Worm (Caenorhabditis elegans) whole organism, early embryonic: ENCODE results near the gene Y57G11B.8.
A peak's percentile ranks its signal among the peaks of the same experiment; 100 is the strongest.

Experiments
- B0310.2 ChIP-seq: sonication (generic microtip); optimal IDR thresholded peaks from 2 replicates; lab custom pipeline; 2016; ENCODE audit warnings: mild to moderate bottlenecking, missing genetic modification characterization, missing compliant biosample characterization
- F13C5.2 ChIP-seq: sonication (generic microtip); optimal IDR thresholded peaks from 2 replicates; lab custom pipeline; 2017; ENCODE audit warnings: mild to moderate bottlenecking, missing genetic modification characterization, inconsistent platforms, missing compliant biosample characterization
- aly-1 ChIP-seq: sonication (generic microtip); optimal IDR thresholded peaks from 2 replicates; lab custom pipeline; 2016; ENCODE audit warnings: missing genetic modification characterization, missing compliant biosample characterization
- ama-1 ChIP-seq: fragments of 150-350 bp; optimal IDR thresholded peaks from 2 replicates; lab custom pipeline; 2014
- ceh-13 ChIP-seq: fragments of 200-800 bp; sonication (Bioruptor generic); optimal IDR thresholded peaks from 2 replicates; lab custom pipeline; 2018; ENCODE audit warnings: mild to moderate bottlenecking, missing genetic modification characterization, missing compliant biosample characterization
- ceh-36 ChIP-seq: sonication (generic microtip); optimal IDR thresholded peaks from 2 replicates; lab custom pipeline; 2016; ENCODE audit warnings: missing genetic modification characterization, inconsistent platforms, missing compliant biosample characterization
- ets-7 ChIP-seq: sonication (generic microtip); optimal IDR thresholded peaks from 2 replicates; lab custom pipeline; 2016; ENCODE audit warnings: missing genotype, missing genetic modification characterization, missing compliant biosample characterization
- flt-1 ChIP-seq: fragments of 200-800 bp; sonication (Bioruptor generic); IDR thresholded peaks from 2 replicates; pipeline ENCODE4 v1.3.6; 2022; ENCODE audit warnings: missing genetic modification characterization, missing compliant biosample characterization
- hmbx-1 ChIP-seq: sonication (generic microtip); optimal IDR thresholded peaks from 2 replicates; lab custom pipeline; 2016; ENCODE audit warnings: mild to moderate bottlenecking, missing genetic modification characterization, missing compliant biosample characterization
- hmg-4 ChIP-seq: fragments of 200-800 bp; sonication (Bioruptor generic); optimal IDR thresholded peaks from 2 replicates; lab custom pipeline; 2018; ENCODE audit warnings: mild to moderate bottlenecking, missing genetic modification characterization, missing compliant biosample characterization
- hnd-1 ChIP-seq: sonication (generic microtip); optimal IDR thresholded peaks from 2 replicates; lab custom pipeline; 2016; ENCODE audit warnings: missing genetic modification characterization, missing compliant biosample characterization
- pes-1 ChIP-seq: fragments of 200-800 bp; sonication (Bioruptor generic); IDR thresholded peaks from 2 replicates; pipeline ENCODE4 v1.3.6; 2022; ENCODE audit warnings: missing genetic modification reagents, missing genetic modification characterization, missing compliant biosample characterization
- scrt-1 ChIP-seq: fragments of 200-800 bp; sonication (Bioruptor generic); IDR thresholded peaks from 2 replicates; pipeline ENCODE4 v1.3.6; 2022; ENCODE audit warnings: missing genetic modification characterization, missing compliant biosample characterization
- sea-1 ChIP-seq: fragments of 200-800 bp; sonication (Bioruptor generic); conservative IDR thresholded peaks from 2 replicates; pipeline ENCODE4 v1.3.6; 2022; ENCODE audit warnings: missing genetic modification characterization, missing compliant biosample characterization
- tbx-11 ChIP-seq: fragments of 200-800 bp; sonication (Bioruptor generic); IDR thresholded peaks from 2 replicates; pipeline ENCODE4 v1.3.6; 2022; ENCODE audit warnings: missing genetic modification characterization, missing compliant biosample characterization
- tbx-37 ChIP-seq: fragments of 200-800 bp; sonication (Bioruptor generic); conservative IDR thresholded peaks from 2 replicates; pipeline ENCODE4 v1.3.6; 2022; ENCODE audit warnings: missing genetic modification reagents, missing genetic modification characterization, missing compliant biosample characterization
- tra-4 ChIP-seq: sonication (generic microtip); optimal IDR thresholded peaks from 2 replicates; lab custom pipeline; 2017; ENCODE audit warnings: missing genetic modification characterization, missing compliant biosample characterization

Gene Y57G11B.8

ce11 chrIV:14610942-14611724 lies 32.6 kb upstream of the Y57G11B.8 start:
- TF ChIP-seq flt-1 (no peak), tra-4 (tag; lab: Kevin White, UChicago) (no peak), ama-1 (lab: Kevin White, UChicago) (no peak), pes-1 (GFP tag; lab: Robert Waterston, UW) (peak; percentile 18; the same call in 1 of the 2 replicates), ceh-13 (GFP tag; lab: Kevin White, UChicago) (no peak)

- TF ChIP-seq ama-1 (lab: Kevin White, UChicago) = no peak
- TF ChIP-seq pes-1 (GFP tag; lab: Robert Waterston, UW) = no peak
- TF ChIP-seq F13C5.2 = no peak
- no peak for TF ChIP-seq hmbx-1 (tag; lab: Kevin White, UChicago)
- no peak for TF ChIP-seq hnd-1
- no peak for TF ChIP-seq tbx-11 (GFP tag; lab: Robert Waterston, UW)
- no peak for TF ChIP-seq sea-1 (GFP tag; lab: Robert Waterston, UW)
- no peak for TF ChIP-seq ceh-13 (GFP tag; lab: Kevin White, UChicago)
- TF ChIP-seq tra-4 (tag; lab: Kevin White, UChicago) = no peak
These were observed 31.3 kb upstream of the Y57G11B.8 start for ce11 chrIV:14609774-14610173.

- no peak for TF ChIP-seq tbx-11 (GFP tag; lab: Robert Waterston, UW)
- TF ChIP-seq pes-1 (GFP tag; lab: Robert Waterston, UW) = no peak
These were observed 30.1 kb upstream of the Y57G11B.8 start for ce11 chrIV:14608605-14609004.

ce11 chrIV:14606469-14606868 lies 28.0 kb upstream of the Y57G11B.8 start:
- TF ChIP-seq tbx-37 (GFP tag; lab: Robert Waterston, UW) = no peak
- no peak for TF ChIP-seq tra-4 (tag; lab: Kevin White, UChicago)
- TF ChIP-seq F13C5.2 = no peak
- TF ChIP-seq hmg-4 (GFP tag; lab: Kevin White, UChicago) = no peak
- TF ChIP-seq B0310.2 (tag; lab: Kevin White, UChicago) = no peak
- no peak for TF ChIP-seq flt-1
- no peak for TF ChIP-seq hnd-1
- TF ChIP-seq sea-1 (GFP tag; lab: Robert Waterston, UW) = no peak
- no peak for TF ChIP-seq ama-1 (lab: Kevin White, UChicago)
- no peak for TF ChIP-seq aly-1 (tag; lab: Kevin White, UChicago)
- no peak for TF ChIP-seq ceh-36
- no peak for TF ChIP-seq tbx-11 (GFP tag; lab: Robert Waterston, UW)
- TF ChIP-seq hmbx-1 (tag; lab: Kevin White, UChicago) = no peak
- TF ChIP-seq ets-7 (tag; lab: Kevin White, UChicago) = no peak
- no peak for TF ChIP-seq pes-1 (GFP tag; lab: Robert Waterston, UW)
- no peak for TF ChIP-seq ceh-13 (GFP tag; lab: Kevin White, UChicago)
- TF ChIP-seq scrt-1 (GFP tag; lab: Robert Waterston, UW) = no peak

DNA sequence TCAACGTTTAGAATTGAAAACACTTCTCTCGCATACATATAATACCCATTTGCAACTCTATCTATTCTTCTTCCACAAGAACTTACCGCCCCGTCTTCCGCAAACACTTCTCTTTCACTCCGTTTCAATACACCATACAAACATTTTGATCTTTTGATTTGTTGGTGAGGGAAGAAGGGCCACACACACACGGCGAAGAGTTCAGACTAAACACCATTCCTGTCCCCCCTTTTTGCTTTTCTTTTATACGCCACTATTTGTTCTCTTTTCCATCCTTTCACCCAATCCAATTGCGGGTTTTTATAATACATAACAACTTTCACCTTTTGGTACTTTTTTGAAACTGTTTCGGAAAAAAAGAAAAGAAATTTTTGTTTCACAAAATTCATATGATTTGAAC lies 26.6 kb upstream of the Y57G11B.8 start:
- TF ChIP-seq F13C5.2 (no peak), sea-1 (GFP tag; lab: Robert Waterston, UW) (no peak), tbx-37 (GFP tag; lab: Robert Waterston, UW) (no peak), ama-1 (lab: Kevin White, UChicago) (no peak), B0310.2 (tag; lab: Kevin White, UChicago) (no peak), hmg-4 (GFP tag; lab: Kevin White, UChicago) (no peak), pes-1 (GFP tag; lab: Robert Waterston, UW) (no peak), ets-7 (tag; lab: Kevin White, UChicago) (no peak), ceh-36 (no peak), tra-4 (tag; lab: Kevin White, UChicago) (no peak), scrt-1 (GFP tag; lab: Robert Waterston, UW) (no peak)

ce11 chrIV:14603022-14603421 lies 24.5 kb upstream of the Y57G11B.8 start:
- TF ChIP-seq sea-1 (GFP tag; lab: Robert Waterston, UW) (no peak), ceh-36 (no peak), aly-1 (tag; lab: Kevin White, UChicago) (no peak), scrt-1 (GFP tag; lab: Robert Waterston, UW) (no peak), hmg-4 (GFP tag; lab: Kevin White, UChicago) (no peak), pes-1 (GFP tag; lab: Robert Waterston, UW) (no peak), tra-4 (tag; lab: Kevin White, UChicago) (no peak), hmbx-1 (tag; lab: Kevin White, UChicago) (no peak), B0310.2 (tag; lab: Kevin White, UChicago) (no peak), hnd-1 (no peak), ceh-13 (GFP tag; lab: Kevin White, UChicago) (no peak), ama-1 (lab: Kevin White, UChicago) (no peak), tbx-11 (GFP tag; lab: Robert Waterston, UW) (no peak), ets-7 (tag; lab: Kevin White, UChicago) (no peak), tbx-37 (GFP tag; lab: Robert Waterston, UW) (no peak), flt-1 (no peak), F13C5.2 (no peak)

ce11 chrIV:14599321-14599720 lies 20.8 kb upstream of the Y57G11B.8 start:
- TF ChIP-seq flt-1 (no peak), F13C5.2 (no peak), hmbx-1 (tag; lab: Kevin White, UChicago) (no peak), tra-4 (tag; lab: Kevin White, UChicago) (no peak), tbx-11 (GFP tag; lab: Robert Waterston, UW) (no peak), scrt-1 (GFP tag; lab: Robert Waterston, UW) (no peak), hmg-4 (GFP tag; lab: Kevin White, UChicago) (no peak), hnd-1 (no peak), ceh-13 (GFP tag; lab: Kevin White, UChicago) (no peak), sea-1 (GFP tag; lab: Robert Waterston, UW) (no peak), ets-7 (tag; lab: Kevin White, UChicago) (no peak), aly-1 (tag; lab: Kevin White, UChicago) (no peak), ama-1 (lab: Kevin White, UChicago) (no peak), B0310.2 (tag; lab: Kevin White, UChicago) (no peak), ceh-36 (no peak), pes-1 (GFP tag; lab: Robert Waterston, UW) (no peak), tbx-37 (GFP tag; lab: Robert Waterston, UW) (no peak)
